Worm (Caenorhabditis elegans): ENCODE measurements around the gene R155.5.
A peak's percentile ranks its signal among the peaks of the same experiment; 100 is the strongest.

The R155.5 gene

DNA sequence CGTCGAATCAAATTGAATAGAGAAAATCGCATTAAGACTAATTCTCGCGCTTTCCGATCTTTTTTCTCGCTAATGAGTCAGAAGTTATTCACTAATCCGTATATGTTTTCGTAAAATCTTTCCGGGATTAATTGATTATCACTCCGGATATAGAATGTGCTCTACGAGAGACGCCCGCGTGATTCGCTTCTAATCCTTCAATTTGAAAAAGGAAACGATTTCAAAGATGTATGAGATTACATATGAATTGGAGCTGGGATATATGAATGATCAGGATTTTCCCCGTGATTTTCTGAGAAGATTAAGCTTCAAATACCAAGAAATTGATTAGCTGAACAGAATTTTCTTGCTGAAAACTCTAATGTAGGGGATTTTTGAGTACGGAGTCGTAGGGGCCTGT lies 47.8 kb downstream of the R155.5 start:
- TF ChIP-seq nhr-21 (tag; optimal IDR thresholded peaks at IDR 0.05) (peak; percentile 11), dmd-4 (tag; optimal IDR thresholded peaks at IDR 0.05) (peak; percentile 38), sma-9 (GFP tag; optimal IDR thresholded peaks at IDR 0.05) (peak; percentile 88), sma-9 (tag; optimal IDR thresholded peaks at IDR 0.05) (no peak), C34F6.9 (tag; optimal IDR thresholded peaks at IDR 0.05) (peak; percentile 23), lsy-2 (tag; optimal IDR thresholded peaks at IDR 0.05) (peak in 1 of 2 experiments; percentile 30), nhr-237 (tag; optimal IDR thresholded peaks at IDR 0.05) (no peak)

- TF ChIP-seq nhr-25 (tag; optimal IDR thresholded peaks at IDR 0.05) (no peak), snpc-4 (tag; optimal IDR thresholded peaks at IDR 0.05) (no peak), C34F6.9 (tag; optimal IDR thresholded peaks at IDR 0.05) (no peak), nhr-129 (tag; optimal IDR thresholded peaks at IDR 0.05) (no peak), ztf-11 (tag; optimal IDR thresholded peaks at IDR 0.05) (no peak), nhr-6 (tag; optimal IDR thresholded peaks at IDR 0.05) (no peak), mdl-1 (tag; optimal IDR thresholded peaks at IDR 0.05) (no peak), mab-5 (tag; optimal IDR thresholded peaks at IDR 0.05) (no peak), elt-3 (tag; optimal IDR thresholded peaks at IDR 0.05) (no peak), nhr-77 (tag; optimal IDR thresholded peaks at IDR 0.05) (no peak), mbf-1 (tag; optimal IDR thresholded peaks at IDR 0.05) (no peak), ceh-16 (tag; optimal IDR thresholded peaks at IDR 0.05) (no peak), lsy-2 (tag; optimal IDR thresholded peaks at IDR 0.05) (no peak), fos-1 (tag; optimal IDR thresholded peaks at IDR 0.05) (no peak), lin-13 (GFP tag; optimal IDR thresholded peaks at IDR 0.05) (no peak), nhr-10 (tag; optimal IDR thresholded peaks at IDR 0.05) (no peak), ZK546.5 (tag; optimal IDR thresholded peaks at IDR 0.05) (no peak), peb-1 (tag; optimal IDR thresholded peaks at IDR 0.05) (no peak), unc-62 (GFP tag; optimal IDR thresholded peaks at IDR 0.05) (no peak)
These were observed 48.3 kb downstream of the R155.5 start for ce11 chrIII:1922081-1922480.

ce11 chrIII:1921136-1921680 lies 49.1 kb downstream of the R155.5 start:
- TF ChIP-seq ztf-4 (tag; optimal IDR thresholded peaks at IDR 0.05), result peak; percentile 77
- TF ChIP-seq unc-55 (GFP tag; optimal IDR thresholded peaks at IDR 0.05), result peak; percentile 92
- TF ChIP-seq alr-1 (tag; optimal IDR thresholded peaks at IDR 0.05), result no peak
- peak; percentile 94 for TF ChIP-seq sem-4 (tag; optimal IDR thresholded peaks at IDR 0.05)
- TF ChIP-seq ztf-1 (GFP tag; conservative IDR thresholded peaks at IDR 0.05), result 0 out of 2 replicates have a peak, but pooled peaks have one; percentile 90
- peak; percentile 100 for TF ChIP-seq F13H6.1 (tag; optimal IDR thresholded peaks at IDR 0.05)
- peak; percentile 97 for TF ChIP-seq nhr-25 (tag; optimal IDR thresholded peaks at IDR 0.05)
- peak; percentile 96 for TF ChIP-seq mdl-1 (tag; optimal IDR thresholded peaks at IDR 0.05)
- peak; percentile 88 for TF ChIP-seq nhr-129 (tag; optimal IDR thresholded peaks at IDR 0.05)
- peak; percentile 31 for TF ChIP-seq R02D3.7 (tag; optimal IDR thresholded peaks at IDR 0.05)
- TF ChIP-seq lin-39 (tag; optimal IDR thresholded peaks at IDR 0.05), result no peak
- TF ChIP-seq ceh-16 (tag; optimal IDR thresholded peaks at IDR 0.05), result peak; percentile 85
- no peak for TF ChIP-seq elt-3 (tag; optimal IDR thresholded peaks at IDR 0.05)
- peak; percentile 13 for TF ChIP-seq elt-1 (tag; optimal IDR thresholded peaks at IDR 0.05)
- peak; percentile 36 for TF ChIP-seq ztf-11 (tag; optimal IDR thresholded peaks at IDR 0.05)
- no peak for TF ChIP-seq nhr-77 (tag; optimal IDR thresholded peaks at IDR 0.05)
- TF ChIP-seq ceh-82 (tag; optimal IDR thresholded peaks at IDR 0.05), result peak; percentile 57
- peak; percentile 86 for TF ChIP-seq nhr-6 (tag; optimal IDR thresholded peaks at IDR 0.05)
- TF ChIP-seq gmeb-1 (tag; optimal IDR thresholded peaks at IDR 0.05), result peak; percentile 80
- peak; percentile 1 for TF ChIP-seq mbf-1 (tag; optimal IDR thresholded peaks at IDR 0.05)
- TF ChIP-seq crh-2 (tag; optimal IDR thresholded peaks at IDR 0.05), result peak; percentile 93
- TF ChIP-seq lin-13 (GFP tag; optimal IDR thresholded peaks at IDR 0.05), result peak; percentile 83
- peak; percentile 85 for TF ChIP-seq zag-1 (tag; optimal IDR thresholded peaks at IDR 0.05)
- TF ChIP-seq sma-9 (GFP tag; optimal IDR thresholded peaks at IDR 0.05), result peak; percentile 100
- peak; percentile 98 for TF ChIP-seq sma-9 (tag; optimal IDR thresholded peaks at IDR 0.05)
- no peak for TF ChIP-seq ZK546.5 (tag; optimal IDR thresholded peaks at IDR 0.05)
- no peak for TF ChIP-seq skn-1 (tag; optimal IDR thresholded peaks at IDR 0.05)
- peak; percentile 100 for TF ChIP-seq egl-27 (tag; optimal IDR thresholded peaks at IDR 0.05)
- no peak for TF ChIP-seq peb-1 (tag; optimal IDR thresholded peaks at IDR 0.05)
- no peak for TF ChIP-seq aly-2 (tag; optimal IDR thresholded peaks at IDR 0.05)
- peak; percentile 62 for TF ChIP-seq ama-1 (optimal IDR thresholded peaks at IDR 0.05)
- TF ChIP-seq nhr-11 (tag; optimal IDR thresholded peaks at IDR 0.05), result no peak
- peak; percentile 81 for TF ChIP-seq blmp-1 (tag; optimal IDR thresholded peaks at IDR 0.05; ENCODE audit: insufficient read depth)
- TF ChIP-seq lin-11 (tag; optimal IDR thresholded peaks at IDR 0.05), result peak; percentile 84
- peak; percentile 86 for TF ChIP-seq snpc-4 (tag; optimal IDR thresholded peaks at IDR 0.05)
- peak; percentile 71 to 92 for TF ChIP-seq lsy-2 (tag; optimal IDR thresholded peaks at IDR 0.05)
- TF ChIP-seq dmd-4 (tag; optimal IDR thresholded peaks at IDR 0.05), result no peak
- peak; percentile 74 for TF ChIP-seq nhr-237 (tag; optimal IDR thresholded peaks at IDR 0.05)
- peak; percentile 48 for TF ChIP-seq unc-62 (GFP tag; optimal IDR thresholded peaks at IDR 0.05)
- no peak for TF ChIP-seq nhr-12 (tag; optimal IDR thresholded peaks at IDR 0.05)
- TF ChIP-seq Y55F3AM.14 (GFP tag; optimal IDR thresholded peaks at IDR 0.05), result peak; percentile 99
- peak; percentile 95 for TF ChIP-seq mab-5 (tag; optimal IDR thresholded peaks at IDR 0.05)
- TF ChIP-seq nhr-23 (tag; optimal IDR thresholded peaks at IDR 0.05), result no peak
- TF ChIP-seq nhr-21 (tag; optimal IDR thresholded peaks at IDR 0.05), result peak; percentile 98
- peak; percentile 85 for TF ChIP-seq C34F6.9 (tag; optimal IDR thresholded peaks at IDR 0.05)

All from whole organism, L2 larva.